Worm (Caenorhabditis elegans) whole organism, midembryonic: ENCODE measurements around the gene ztf-13.

Experiments used
- flt-1 ChIP-seq: fragments of 200-800 bp; sonication (Bioruptor generic); IDR thresholded peaks from 2 replicates; pipeline ENCODE4 v1.3.6; 2022; ENCODE audit warnings: missing genetic modification characterization, missing compliant biosample characterization
- tab-1 ChIP-seq: fragments of 200-800 bp; sonication (Bioruptor generic); IDR thresholded peaks from 2 replicates; pipeline ENCODE4 v1.3.6; 2022; ENCODE audit warnings: missing genetic modification characterization, missing compliant biosample characterization

ce11 chrX:3102165-3102564, at the start of gene ztf-13:
- no peak for TF ChIP-seq flt-1
- no peak for TF ChIP-seq tab-1
